Fruit fly (Drosophila melanogaster) whole organism, wandering third instar larva: ENCODE results near the gene Arp8.

ENCODE experiments used
- CG32264 ChIP-seq: fragments of 200-800 bp; sonication (Bioruptor generic); optimal IDR thresholded peaks from 2 replicates; lab custom pipeline; 2016; ENCODE audit warnings: missing biosample characterization, missing genetic modification characterization
- CG9705 ChIP-seq: fragments of 200-800 bp; sonication (Bioruptor generic); optimal IDR thresholded peaks from 2 replicates; lab custom pipeline; 2018; ENCODE audit warnings: missing biosample characterization, mild to moderate bottlenecking, missing genetic modification characterization
- CrebA ChIP-seq: fragments of 200-800 bp; sonication (Bioruptor generic); optimal IDR thresholded peaks from 2 replicates; lab custom pipeline; 2016; ENCODE audit warnings: missing biosample characterization, mild to moderate bottlenecking, missing genetic modification characterization, borderline replicate concordance
- Dfd ChIP-seq: fragments of >200 bp; optimal IDR thresholded peaks from 2 replicates; lab custom pipeline; 2017; ENCODE audit warnings: missing biosample characterization, missing genetic modification characterization
- Dif ChIP-seq: fragments of 200-275, 200-300 bp; sonication (Bioruptor generic); optimal IDR thresholded peaks from 2 replicates; lab custom pipeline; 2018; ENCODE audit warnings: missing biosample characterization, missing genetic modification characterization; ENCODE audit not compliant: partially characterized antibody
- GATAd ChIP-seq: sonication (Bioruptor generic); optimal IDR thresholded peaks from 2 replicates; lab custom pipeline; 2016; ENCODE audit warnings: missing biosample characterization, missing genetic modification characterization
- HLH106 ChIP-seq: fragments of 200-800 bp; optimal IDR thresholded peaks from 3 replicates; lab custom pipeline; 2019; ENCODE audit warnings: missing biosample characterization, mild to moderate bottlenecking, missing genetic modification characterization, moderate library complexity
- Hnf4 ChIP-seq: fragments of 200-800 bp; sonication (Bioruptor generic); optimal IDR thresholded peaks from 2 replicates; lab custom pipeline; 2016; ENCODE audit warnings: missing biosample characterization, mild to moderate bottlenecking, missing genetic modification characterization
- Hr78 ChIP-seq: fragments of >200 bp; optimal IDR thresholded peaks from 2 replicates; lab custom pipeline; 2017; ENCODE audit warnings: missing biosample characterization, missing genetic modification characterization
- Hr83 ChIP-seq: fragments of 200-300 bp; sonication (Bioruptor generic); optimal IDR thresholded peaks from 2 replicates; lab custom pipeline; 2016; ENCODE audit warnings: missing biosample characterization, mild to moderate bottlenecking, missing genetic modification characterization, moderate library complexity; ENCODE audit not compliant: poor library complexity, severe bottlenecking
- Jra ChIP-seq: sonication (Bioruptor generic); optimal IDR thresholded peaks from 2 replicates; lab custom pipeline; 2016; ENCODE audit warnings: missing biosample characterization, missing genetic modification characterization
- Myc ChIP-seq: fragments of >200 bp; optimal IDR thresholded peaks from 2 replicates; lab custom pipeline; 2017
- N ChIP-seq: fragments of >200 bp; optimal IDR thresholded peaks from 2 replicates; lab custom pipeline; 2018; ENCODE audit warnings: missing biosample characterization, missing external identifiers, missing genetic modification characterization
- OdsH ChIP-seq: fragments of 200-800 bp; sonication (Bioruptor generic); optimal IDR thresholded peaks from 2 replicates; lab custom pipeline; 2016; ENCODE audit warnings: missing biosample characterization, mild to moderate bottlenecking, missing genetic modification characterization
- Rel ChIP-seq, 2 experiments: fragments of 200-800 bp; sonication (Bioruptor generic) in 1 of 2; optimal IDR thresholded peaks; 2 replicates in 1 of 2; 3 replicates in 1 of 2; lab custom pipeline; 2016 to 2019; ENCODE audit warnings: mild to moderate bottlenecking in 2 of 2, missing biosample characterization in 2 of 2, missing genetic modification characterization in 2 of 2, moderate library complexity in 1 of 2
- Sp1 ChIP-seq: fragments of 200-800 bp; sonication (Bioruptor generic); optimal IDR thresholded peaks from 3 replicates; lab custom pipeline; 2019; ENCODE audit warnings: missing biosample characterization, mild to moderate bottlenecking, missing genetic modification characterization, moderate library complexity
- br ChIP-seq: fragments of 200-800 bp; sonication (Bioruptor generic); optimal IDR thresholded peaks from 2 replicates; lab custom pipeline; 2016; ENCODE audit warnings: missing biosample characterization, missing genetic modification characterization
- brk ChIP-seq: fragments of 200-800 bp; sonication (Bioruptor generic); optimal IDR thresholded peaks from 2 replicates; lab custom pipeline; 2016; ENCODE audit warnings: missing biosample characterization, mild to moderate bottlenecking, missing genetic modification characterization
- dl ChIP-seq, 2 experiments: fragments of 175-275, 200-275 bp in 1 of 2; fragments of 200-275 bp in 1 of 2; sonication (Bioruptor generic); optimal IDR thresholded peaks; lab custom pipeline; 2018; ENCODE audit warnings: mild to moderate bottlenecking in 2 of 2, missing biosample characterization in 2 of 2, missing genetic modification characterization in 2 of 2, moderate library complexity in 2 of 2; ENCODE audit not compliant: partially characterized antibody in 2 of 2, insufficient read depth in 1 of 2
- dmrt93B ChIP-seq: fragments of 200-800 bp; sonication (Bioruptor generic); optimal IDR thresholded peaks from 2 replicates; lab custom pipeline; 2018; ENCODE audit warnings: missing biosample characterization, mild to moderate bottlenecking, missing genetic modification characterization
- dsf ChIP-seq: sonication (Bioruptor generic); optimal IDR thresholded peaks from 2 replicates; lab custom pipeline; 2016; ENCODE audit warnings: missing biosample characterization, missing genetic modification characterization, borderline replicate concordance
- ey ChIP-seq: fragments of 200-800 bp; sonication (Bioruptor generic); optimal IDR thresholded peaks from 2 replicates; lab custom pipeline; 2016; ENCODE audit warnings: missing biosample characterization, missing genetic modification characterization
- foxo ChIP-seq, 2 experiments: fragments of 200-800 bp; sonication (Bioruptor generic); optimal IDR thresholded peaks; 2 replicates in 1 of 2; 3 replicates in 1 of 2; lab custom pipeline; 2016 to 2017; ENCODE audit warnings: missing biosample characterization in 2 of 2, missing genetic modification characterization in 2 of 2
- fru ChIP-seq: fragments of 200-800 bp; sonication (Bioruptor generic); optimal IDR thresholded peaks from 3 replicates; lab custom pipeline; 2016; ENCODE audit warnings: missing biosample characterization, mild to moderate bottlenecking, missing genetic modification characterization
- h ChIP-seq: fragments of 200-800 bp; sonication (Bioruptor generic); optimal IDR thresholded peaks from 3 replicates; lab custom pipeline; 2016; ENCODE audit warnings: missing biosample characterization, mild to moderate bottlenecking, missing genetic modification characterization
- jim ChIP-seq: fragments of 175-275, 200-325 bp; sonication (Bioruptor generic); optimal IDR thresholded peaks from 2 replicates; lab custom pipeline; 2016; ENCODE audit warnings: missing biosample characterization, mild to moderate bottlenecking, missing genetic modification characterization
- lola ChIP-seq: fragments of >200 bp; optimal IDR thresholded peaks from 2 replicates; lab custom pipeline; 2017; ENCODE audit warnings: missing biosample characterization, missing genetic modification characterization
- pan ChIP-seq: fragments of >200 bp; optimal IDR thresholded peaks from 2 replicates; lab custom pipeline; 2017
- psq ChIP-seq: fragments of 200-800 bp; sonication (Bioruptor generic); optimal IDR thresholded peaks from 3 replicates; lab custom pipeline; 2017; ENCODE audit warnings: missing biosample characterization, mild to moderate bottlenecking, missing genetic modification characterization, moderate library complexity
- rgr ChIP-seq: fragments of 200-800 bp; sonication (Bioruptor generic); optimal IDR thresholded peaks from 3 replicates; lab custom pipeline; 2016; ENCODE audit warnings: missing biosample characterization, mild to moderate bottlenecking, missing genetic modification characterization
- sage ChIP-seq: fragments of 200-800 bp; sonication (Bioruptor generic); optimal IDR thresholded peaks from 2 replicates; lab custom pipeline; 2016; ENCODE audit warnings: missing biosample characterization, mild to moderate bottlenecking, missing genetic modification characterization
- sv ChIP-seq: fragments of 200-800 bp; sonication (Bioruptor generic); optimal IDR thresholded peaks from 3 replicates; lab custom pipeline; 2016; ENCODE audit warnings: missing biosample characterization, missing genetic modification characterization
- tai ChIP-seq: sonication (Bioruptor generic); optimal IDR thresholded peaks from 2 replicates; lab custom pipeline; 2016; ENCODE audit warnings: missing biosample characterization, missing genetic modification characterization
- woc ChIP-seq: sonication (Bioruptor generic); optimal IDR thresholded peaks from 2 replicates; lab custom pipeline; 2016; ENCODE audit warnings: missing biosample characterization, mild to moderate bottlenecking, missing genetic modification characterization

The Arp8 gene

DNA sequence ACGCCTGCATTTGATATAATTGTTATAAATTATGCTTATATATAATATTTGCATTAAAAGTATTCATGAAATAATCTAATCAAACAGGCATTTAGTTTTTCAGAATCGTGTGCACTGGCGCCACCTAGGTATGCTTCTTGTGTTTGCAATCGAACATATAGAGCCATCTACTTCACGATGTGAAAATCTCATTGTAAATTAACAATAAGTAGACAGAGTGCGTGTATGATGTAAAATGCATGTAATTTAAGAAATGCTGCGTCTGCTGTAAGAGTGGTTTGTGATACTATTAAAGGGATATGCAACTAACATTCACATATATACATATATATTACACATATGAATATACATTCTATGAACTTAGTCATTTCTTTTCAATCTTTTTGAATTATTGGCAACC, 40.3 kb downstream of the Arp8 start (continued):
- no peak for TF ChIP-seq CG32264 (GFP tag; lab: Kevin White, UChicago)
- peak; percentile 34 for TF ChIP-seq Hnf4 (GFP tag; lab: Kevin White, UChicago)
- no peak for TF ChIP-seq N (GFP tag; lab: Kevin White, UChicago)
- TF ChIP-seq jim (GFP tag; lab: Kevin White, UChicago) = no peak
- TF ChIP-seq CG9705 = no peak
- TF ChIP-seq OdsH (GFP tag; lab: Kevin White, UChicago) = peak; percentile 53
- TF ChIP-seq pan = no peak
- no peak for TF ChIP-seq GATAd
- TF ChIP-seq Sp1 = no peak
- TF ChIP-seq foxo (GFP tag; optimal IDR thresholded peaks at IDR 0.05; lab: Kevin White, UChicago) = peak in 1 of 2 experiments; percentile 49
- TF ChIP-seq Hr83 (GFP tag; lab: Kevin White, UChicago) = no peak
- TF ChIP-seq dmrt93B (GFP tag; lab: Kevin White, UChicago) = no peak

DNA sequence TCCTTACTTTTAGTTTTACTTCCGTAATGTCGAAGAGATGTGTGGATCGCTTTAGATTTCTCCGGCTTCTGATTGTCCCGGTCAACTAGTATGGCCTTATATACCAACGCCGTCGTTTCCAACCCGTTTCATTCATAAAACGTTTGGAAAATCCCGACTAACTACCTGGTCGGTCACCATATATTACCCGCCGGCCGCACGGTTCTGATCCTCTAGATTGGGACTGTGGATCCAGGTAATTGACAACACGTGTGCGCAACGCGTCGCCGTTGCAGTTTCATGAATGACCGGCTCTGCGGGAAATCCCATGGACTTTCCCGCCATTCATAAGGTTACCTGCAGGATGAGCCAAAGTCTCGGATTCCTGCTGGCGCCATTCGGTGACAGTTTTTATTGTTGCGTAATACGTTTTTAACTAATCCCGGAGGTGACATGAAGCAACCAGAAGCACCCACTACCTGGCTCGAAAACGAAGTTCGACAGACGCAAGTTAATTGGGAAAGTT, 40.9 kb downstream of the Arp8 start, which contains the start of gene CG12986:
CG12986 (minus strand) TSS at position 51 of the 505 bp plus-strand sequence.
- no peak for TF ChIP-seq woc (GFP tag; lab: Kevin White, UChicago)
- TF ChIP-seq sv (GFP tag; lab: Kevin White, UChicago) = no peak
- no peak for TF ChIP-seq tai (GFP tag; lab: Kevin White, UChicago)
- no peak for TF ChIP-seq N (GFP tag; lab: Kevin White, UChicago)
- no peak for TF ChIP-seq lola
- no peak for TF ChIP-seq Rel (GFP tag; optimal IDR thresholded peaks at IDR 0.05; lab: Kevin White, UChicago)
- no peak for TF ChIP-seq Rel (tag; optimal IDR thresholded peaks at IDR 0.05; lab: Kevin White, UChicago)
- no peak for TF ChIP-seq Dif (GFP tag; lab: Kevin White, UChicago)
- no peak for TF ChIP-seq pan
- TF ChIP-seq foxo (GFP tag; optimal IDR thresholded peaks at IDR 0.05; lab: Kevin White, UChicago) = no peak
- TF ChIP-seq rgr (GFP tag; lab: Kevin White, UChicago) = no peak
- no peak for TF ChIP-seq Jra (GFP tag; lab: Kevin White, UChicago)
- no peak for TF ChIP-seq br (GFP tag; lab: Kevin White, UChicago)

DNA sequence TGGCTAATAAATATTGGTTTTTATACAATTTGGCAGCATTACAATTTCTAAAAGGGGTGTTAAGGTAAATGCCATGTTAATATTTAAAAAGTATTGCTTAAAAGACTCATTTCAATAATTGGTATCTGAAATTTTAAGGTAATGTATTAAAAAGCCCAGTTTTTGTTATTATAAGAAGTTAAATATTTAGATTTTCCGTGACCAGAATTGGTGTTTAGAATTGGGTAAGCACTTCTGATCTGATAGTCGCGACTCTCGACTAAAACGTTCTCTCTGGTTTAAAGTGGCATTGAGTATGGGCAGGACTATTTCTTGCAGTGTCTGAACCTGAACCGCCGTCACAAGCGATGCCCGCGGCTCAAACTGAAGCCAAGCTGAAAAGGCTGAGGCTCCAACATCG, 44.2 kb downstream of the Arp8 start:
- TF ChIP-seq OdsH (GFP tag; lab: Kevin White, UChicago) (peak; percentile 78), tai (GFP tag; lab: Kevin White, UChicago) (no peak), woc (GFP tag; lab: Kevin White, UChicago) (peak; percentile 45), h (GFP tag; lab: Kevin White, UChicago) (peak; percentile 54), dmrt93B (GFP tag; lab: Kevin White, UChicago) (peak; percentile 15), Hnf4 (GFP tag; lab: Kevin White, UChicago) (peak; percentile 21), rgr (GFP tag; lab: Kevin White, UChicago) (peak; percentile 3), sage (no peak), br (GFP tag; lab: Kevin White, UChicago) (peak; percentile 3), Sp1 (peak; percentile 68), HLH106 (tag; lab: Kevin White, UChicago) (peak; percentile 58), psq (GFP tag; lab: Kevin White, UChicago) (peak; percentile 31), fru (GFP tag; lab: Kevin White, UChicago) (peak; percentile 40), foxo (GFP tag; optimal IDR thresholded peaks at IDR 0.05; lab: Kevin White, UChicago) (peak in 1 of 2 experiments; percentile 45), Myc (lab: Kevin White, UChicago) (no peak), ey (GFP tag; lab: Kevin White, UChicago) (peak; percentile 44), N (GFP tag; lab: Kevin White, UChicago) (no peak)
- TF ChIP-seq, all 38 proteins: peak for 13

DNA sequence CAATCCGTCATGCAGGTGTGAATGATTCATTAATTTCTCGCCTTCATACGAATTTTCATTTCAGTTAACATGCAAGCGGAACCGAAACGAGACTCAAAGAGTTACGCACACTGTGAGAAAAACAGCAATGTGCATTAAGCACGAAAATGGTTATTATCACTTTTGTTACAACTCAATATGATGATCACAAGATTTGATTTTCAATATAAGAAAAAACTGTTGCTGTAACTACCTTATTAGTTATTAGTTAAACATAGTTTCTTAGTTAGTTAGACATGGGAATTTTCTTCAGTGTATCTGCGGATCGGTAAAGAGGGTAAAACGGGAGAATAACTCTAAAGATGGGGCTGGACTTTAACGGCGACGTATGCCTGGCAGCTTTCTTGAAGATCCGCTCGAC, 45.8 kb downstream of the Arp8 start:
- TF ChIP-seq woc (GFP tag; lab: Kevin White, UChicago) = peak; percentile 33
- no peak for TF ChIP-seq sv (GFP tag; lab: Kevin White, UChicago)
- TF ChIP-seq jim (GFP tag; lab: Kevin White, UChicago) = no peak
- no peak for TF ChIP-seq CrebA
- TF ChIP-seq brk (GFP tag; lab: Kevin White, UChicago) = peak; percentile 59
- TF ChIP-seq Dfd = no peak
- TF ChIP-seq Sp1 = peak; percentile 71
- peak; percentile 85 for TF ChIP-seq OdsH (GFP tag; lab: Kevin White, UChicago)
- TF ChIP-seq dl (GFP tag; optimal IDR thresholded peaks at IDR 0.05; lab: Kevin White, UChicago; ENCODE audit: insufficient read depth in 1 of 2, partially characterized antibody in 2 of 2) = no peak
- TF ChIP-seq fru (GFP tag; lab: Kevin White, UChicago) = peak; percentile 68
- peak in 1 of 2 experiments; percentile 66 for TF ChIP-seq foxo (GFP tag; optimal IDR thresholded peaks at IDR 0.05; lab: Kevin White, UChicago)
- peak; percentile 70 for TF ChIP-seq h (GFP tag; lab: Kevin White, UChicago)
- no peak for TF ChIP-seq CG32264 (GFP tag; lab: Kevin White, UChicago)
- TF ChIP-seq HLH106 (tag; lab: Kevin White, UChicago) = peak; percentile 68
- TF ChIP-seq dmrt93B (GFP tag; lab: Kevin White, UChicago) = peak; percentile 37
- no peak for TF ChIP-seq Hr83 (GFP tag; lab: Kevin White, UChicago)
- TF ChIP-seq Myc (lab: Kevin White, UChicago) = no peak
- peak; percentile 65 for TF ChIP-seq rgr (GFP tag; lab: Kevin White, UChicago)
- TF ChIP-seq Hr78 (GFP tag; lab: Kevin White, UChicago) = no peak
- peak; percentile 72 for TF ChIP-seq ey (GFP tag; lab: Kevin White, UChicago)
- TF ChIP-seq Hnf4 (GFP tag; lab: Kevin White, UChicago) = peak; percentile 72
- no peak for TF ChIP-seq dsf (GFP tag; lab: Kevin White, UChicago)
- TF ChIP-seq br (GFP tag; lab: Kevin White, UChicago) = peak; percentile 62
- TF ChIP-seq psq (GFP tag; lab: Kevin White, UChicago) = peak; percentile 50
- peak; percentile 57 for TF ChIP-seq Jra (GFP tag; lab: Kevin White, UChicago)
- TF ChIP-seq Dif (GFP tag; lab: Kevin White, UChicago) = no peak
